Worm (Caenorhabditis elegans) whole organism, young adult: Measurements from ENCODE around the gene unc-10.

ENCODE experiments used
- F23B12.7 ChIP-seq: sonication (generic microtip); optimal IDR thresholded peaks from 2 replicates; lab custom pipeline; 2017; ENCODE audit warnings: missing genetic modification characterization, mild to moderate bottlenecking, missing compliant biosample characterization, antibody characterized with exemption, moderate library complexity; ENCODE audit not compliant: insufficient read depth
- K12H6.12 ChIP-seq: fragments of 200-800 bp; sonication (Bioruptor generic); optimal IDR thresholded peaks from 2 replicates; lab custom pipeline; 2018; ENCODE audit warnings: mild to moderate bottlenecking, missing genetic modification characterization, missing compliant biosample characterization
- T07F8.4 ChIP-seq: sonication (generic microtip); optimal IDR thresholded peaks from 2 replicates; lab custom pipeline; 2016; ENCODE audit warnings: mild to moderate bottlenecking, missing genetic modification characterization, moderate library complexity, missing compliant biosample characterization
- ZK185.1 ChIP-seq: sonication (generic microtip); optimal IDR thresholded peaks from 2 replicates; lab custom pipeline; 2016; ENCODE audit warnings: mild to moderate bottlenecking, missing genetic modification characterization, missing compliant biosample characterization; ENCODE audit not compliant: poor library complexity, severe bottlenecking
- bed-2 ChIP-seq: fragments of 200-800 bp; sonication (Bioruptor generic); IDR thresholded peaks from 2 replicates; pipeline ENCODE4 v1.3.6; 2022; ENCODE audit warnings: missing genetic modification reagents, missing genetic modification characterization, missing compliant biosample characterization
- die-1 ChIP-seq: sonication (generic microtip); optimal IDR thresholded peaks from 2 replicates; lab custom pipeline; 2016; ENCODE audit warnings: missing genotype, mild to moderate bottlenecking, missing genetic modification characterization, missing compliant biosample characterization
- dpl-1 ChIP-seq: fragments of 150-350 bp; optimal IDR thresholded peaks from 2 replicates; lab custom pipeline; 2014; ENCODE audit warnings: missing biosample characterization, missing genetic modification reagents, missing genetic modification characterization
- lin-54 ChIP-seq: fragments of 200-800 bp; sonication (Bioruptor generic); optimal IDR thresholded peaks from 2 replicates; lab custom pipeline; 2018; ENCODE audit warnings: mild to moderate bottlenecking, missing genetic modification characterization, missing compliant biosample characterization
- nfya-1 ChIP-seq: sonication (generic microtip); optimal IDR thresholded peaks from 2 replicates; lab custom pipeline; 2017; ENCODE audit warnings: antibody characterized with exemption, missing compliant biosample characterization, missing genetic modification characterization, borderline replicate concordance; ENCODE audit not compliant: insufficient read depth
- rcor-1 ChIP-seq: fragments of 200-800 bp; sonication (Bioruptor generic); IDR thresholded peaks from 2 replicates; pipeline ENCODE4 v1.3.6; 2022; ENCODE audit warnings: missing genetic modification reagents, missing genetic modification characterization, missing compliant biosample characterization
- snpc-1.1 ChIP-seq: sonication (generic microtip); optimal IDR thresholded peaks from 2 replicates; lab custom pipeline; 2017; ENCODE audit warnings: missing genetic modification characterization, mild to moderate bottlenecking, missing compliant biosample characterization, antibody characterized with exemption, moderate library complexity, missing genotype, missing genetic modification reagents; ENCODE audit not compliant: insufficient read depth

DNA sequence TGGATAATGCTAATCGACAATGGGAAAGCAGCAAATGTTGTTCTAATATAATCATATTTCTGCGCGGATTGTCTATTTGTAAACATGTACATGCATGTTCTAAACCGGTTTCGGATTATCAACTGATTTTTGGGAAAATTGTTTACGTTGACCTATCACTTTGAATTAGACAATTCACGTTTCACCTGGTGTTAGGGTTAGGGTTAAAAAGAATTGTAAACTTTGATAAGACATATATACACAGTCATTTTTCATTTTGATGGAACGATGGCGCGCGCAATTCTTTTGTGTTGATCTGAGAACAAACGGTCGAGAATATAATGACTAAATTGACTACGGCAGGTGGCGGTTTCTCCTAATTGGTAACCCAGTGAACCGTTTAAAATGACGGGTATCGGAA, 38.0 kb downstream of the unc-10 start:
- TF ChIP-seq bed-2 (GFP tag; lab: Robert Waterston, UW) (no peak), K12H6.12 (tag; lab: Kevin White, UChicago) (no peak), F23B12.7 (no peak), die-1 (tag; lab: Kevin White, UChicago) (no peak), T07F8.4 (tag; lab: Kevin White, UChicago) (no peak), lin-54 (no peak), snpc-1.1 (tag; lab: Kevin White, UChicago) (no peak), ZK185.1 (no peak), nfya-1 (tag; lab: Kevin White, UChicago) (no peak), dpl-1 (GFP tag; lab: Kevin White, UChicago) (no peak), rcor-1 (GFP tag; lab: Robert Waterston, UW) (no peak)
